Worm (Caenorhabditis elegans): ENCODE data around the gene M01G5.1.

The M01G5.1 gene

DNA sequence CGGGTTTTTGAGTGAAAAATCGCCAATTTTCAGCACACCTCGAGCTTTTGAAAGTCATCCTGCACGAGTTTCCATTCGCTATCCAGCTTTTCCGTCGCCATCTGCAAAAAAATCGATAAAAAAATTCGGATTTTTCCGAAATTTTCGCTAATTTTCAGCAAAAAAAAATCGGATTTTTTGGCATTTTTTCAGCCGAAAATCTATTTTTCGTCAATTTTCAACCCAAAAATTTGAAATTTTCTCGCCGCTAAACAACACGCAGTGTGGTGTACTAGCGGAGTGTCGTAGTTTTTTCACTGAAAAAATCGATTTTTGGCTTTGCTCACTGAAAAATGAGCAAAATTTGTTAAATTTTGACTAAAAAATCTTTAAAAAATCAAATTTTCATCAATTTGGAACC lies 21.7 kb downstream of the M01G5.1 start, which contains the start of gene tmem-120:
Gene tmem-120, minus strand, starts transcription at position 101 of the 400 bp plus-strand sequence.
- TF ChIP-seq unc-39 (tag; optimal IDR thresholded peaks at IDR 0.05) (no peak), nhr-129 (tag; optimal IDR thresholded peaks at IDR 0.05) (no peak), nhr-77 (tag; optimal IDR thresholded peaks at IDR 0.05) (no peak), ZK546.5 (tag; optimal IDR thresholded peaks at IDR 0.05) (no peak)

DNA sequence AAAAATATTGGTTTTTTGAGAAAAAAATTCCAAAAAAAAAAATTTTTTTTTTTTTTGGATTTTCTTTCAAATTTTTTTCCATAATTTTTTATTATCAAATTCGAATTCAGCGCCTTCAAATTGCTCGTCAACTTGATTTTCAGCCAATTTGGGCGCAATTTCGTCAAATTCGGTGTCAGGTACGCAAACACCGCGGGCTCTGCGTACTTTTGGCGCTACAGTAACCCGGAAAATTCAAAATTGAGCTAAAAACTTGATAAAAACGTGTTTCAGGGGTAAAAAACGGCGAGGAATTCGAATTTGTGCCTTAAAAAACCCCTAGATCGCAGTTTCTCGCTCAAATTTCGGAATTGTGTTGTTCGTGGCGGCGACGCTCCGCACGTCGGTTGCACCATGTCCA lies 23.7 kb downstream of the M01G5.1 start:
- TF ChIP-seq aly-2 (tag; optimal IDR thresholded peaks at IDR 0.05) (no peak), lsy-2 (tag; optimal IDR thresholded peaks at IDR 0.05) (peak in 1 of 2 experiments; percentile 74), lin-39 (tag; optimal IDR thresholded peaks at IDR 0.05) (no peak), nhr-237 (tag; optimal IDR thresholded peaks at IDR 0.05) (no peak), Y55F3AM.14 (GFP tag; optimal IDR thresholded peaks at IDR 0.05) (no peak), nhr-6 (tag; optimal IDR thresholded peaks at IDR 0.05) (no peak), snpc-4 (tag; optimal IDR thresholded peaks at IDR 0.05) (no peak), skn-1 (tag; optimal IDR thresholded peaks at IDR 0.05) (no peak), sma-3 (GFP tag; optimal IDR thresholded peaks at IDR 0.05) (no peak), sma-9 (GFP tag; optimal IDR thresholded peaks at IDR 0.05) (no peak), sma-9 (tag; optimal IDR thresholded peaks at IDR 0.05) (no peak), zag-1 (tag; optimal IDR thresholded peaks at IDR 0.05) (no peak), egl-27 (tag; optimal IDR thresholded peaks at IDR 0.05) (no peak), lin-13 (GFP tag; optimal IDR thresholded peaks at IDR 0.05) (peak; percentile 66), nhr-21 (tag; optimal IDR thresholded peaks at IDR 0.05) (no peak)

DNA sequence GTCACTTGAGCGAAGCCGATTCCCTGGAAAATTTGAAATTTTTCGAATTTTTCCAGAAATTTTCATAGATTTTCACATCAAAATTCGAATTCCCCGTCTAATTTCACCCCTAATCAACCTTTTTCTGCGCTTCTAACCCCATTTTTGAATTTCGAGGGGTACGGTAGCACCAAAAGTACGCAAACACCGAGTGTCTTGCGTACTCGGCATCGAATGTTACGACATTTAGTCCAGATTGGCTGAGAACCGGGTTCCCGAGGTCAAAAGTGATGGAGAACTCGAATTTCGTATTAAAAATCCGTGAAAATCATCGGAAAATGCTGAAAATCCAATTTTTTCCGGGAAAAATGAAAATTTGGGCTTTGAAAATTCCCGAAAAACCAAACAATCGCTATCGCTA lies 32.2 kb downstream of the M01G5.1 start:
- TF ChIP-seq nhr-129 (tag; optimal IDR thresholded peaks at IDR 0.05) (no peak), C34F6.9 (tag; optimal IDR thresholded peaks at IDR 0.05) (no peak), unc-62 (GFP tag; optimal IDR thresholded peaks at IDR 0.05) (no peak), nhr-23 (tag; optimal IDR thresholded peaks at IDR 0.05) (no peak), egl-27 (tag; optimal IDR thresholded peaks at IDR 0.05) (no peak), mab-5 (tag; optimal IDR thresholded peaks at IDR 0.05) (no peak), alr-1 (tag; optimal IDR thresholded peaks at IDR 0.05) (no peak), blmp-1 (tag; optimal IDR thresholded peaks at IDR 0.05; ENCODE audit: insufficient read depth) (no peak), ztf-1 (GFP tag; conservative IDR thresholded peaks at IDR 0.05) (no peak), aly-2 (tag; optimal IDR thresholded peaks at IDR 0.05) (no peak), nhr-25 (tag; optimal IDR thresholded peaks at IDR 0.05) (no peak), mbf-1 (tag; optimal IDR thresholded peaks at IDR 0.05) (no peak), sma-3 (GFP tag; optimal IDR thresholded peaks at IDR 0.05) (no peak), nhr-237 (tag; optimal IDR thresholded peaks at IDR 0.05) (no peak), sem-4 (tag; optimal IDR thresholded peaks at IDR 0.05) (no peak), lin-13 (GFP tag; optimal IDR thresholded peaks at IDR 0.05) (no peak), snpc-4 (tag; optimal IDR thresholded peaks at IDR 0.05) (no peak), fos-1 (tag; optimal IDR thresholded peaks at IDR 0.05) (no peak), nhr-21 (tag; optimal IDR thresholded peaks at IDR 0.05) (no peak)

ce11 chrIII:1532777-1533473 lies 36.7 kb downstream of the M01G5.1 start, which contains the start of gene snf-6:
TSS of gene snf-6 (minus strand) at chrIII:1532827.
- peak; percentile 92 for TF ChIP-seq gmeb-1 (tag; optimal IDR thresholded peaks at IDR 0.05)
- TF ChIP-seq C34F6.9 (tag; optimal IDR thresholded peaks at IDR 0.05) = peak; percentile 38
- peak; percentile 15 for TF ChIP-seq nhr-25 (tag; optimal IDR thresholded peaks at IDR 0.05)
- TF ChIP-seq unc-39 (tag; optimal IDR thresholded peaks at IDR 0.05) = no peak
- TF ChIP-seq fos-1 (tag; optimal IDR thresholded peaks at IDR 0.05) = peak; percentile 12
- peak; percentile 16 for TF ChIP-seq sem-4 (tag; optimal IDR thresholded peaks at IDR 0.05)
- TF ChIP-seq nhr-10 (tag; optimal IDR thresholded peaks at IDR 0.05) = no peak
- no peak for TF ChIP-seq ztf-4 (tag; optimal IDR thresholded peaks at IDR 0.05)
- TF ChIP-seq mbf-1 (tag; optimal IDR thresholded peaks at IDR 0.05) = no peak
- peak; percentile 66 for TF ChIP-seq unc-55 (GFP tag; optimal IDR thresholded peaks at IDR 0.05)
- no peak for TF ChIP-seq nhr-237 (tag; optimal IDR thresholded peaks at IDR 0.05)
- peak; percentile 45 for TF ChIP-seq lin-13 (GFP tag; optimal IDR thresholded peaks at IDR 0.05)
- TF ChIP-seq lsy-2 (tag; optimal IDR thresholded peaks at IDR 0.05) = peak; percentile 47 to 62
- TF ChIP-seq mdl-1 (tag; optimal IDR thresholded peaks at IDR 0.05) = no peak
- peak; percentile 33 for TF ChIP-seq sma-3 (GFP tag; optimal IDR thresholded peaks at IDR 0.05)
- TF ChIP-seq skn-1 (tag; optimal IDR thresholded peaks at IDR 0.05) = no peak
- peak; percentile 27 for TF ChIP-seq crh-2 (tag; optimal IDR thresholded peaks at IDR 0.05)

Data from whole organism, L2 larva.